Worm (Caenorhabditis elegans): ENCODE measurements around the gene sra-26.

DNA sequence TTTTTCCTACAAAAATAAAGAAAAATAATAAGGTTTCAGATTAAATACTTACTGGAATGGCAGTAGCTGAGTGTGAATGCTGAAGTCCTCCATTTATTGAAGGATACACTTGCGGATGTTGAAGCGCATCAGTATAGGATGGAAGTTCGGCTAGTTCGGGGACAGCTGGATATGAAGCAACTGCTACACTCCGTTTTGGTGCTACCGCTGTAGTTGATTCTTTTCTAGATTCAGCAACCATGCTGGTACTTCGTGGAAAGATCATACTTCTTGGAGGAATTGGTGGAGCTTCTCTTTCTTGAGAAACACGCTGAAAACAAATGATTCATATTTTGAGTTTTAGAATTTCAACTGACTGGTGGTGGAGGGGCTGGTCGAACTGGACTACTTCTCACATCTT, 43.0 kb downstream of the sra-26 start:
- TF ChIP-seq nhr-237 (tag; optimal IDR thresholded peaks at IDR 0.05) (no peak), elt-3 (tag; optimal IDR thresholded peaks at IDR 0.05) (no peak), unc-55 (GFP tag; optimal IDR thresholded peaks at IDR 0.05) (no peak), ZK546.5 (tag; optimal IDR thresholded peaks at IDR 0.05) (no peak), egl-27 (tag; optimal IDR thresholded peaks at IDR 0.05) (no peak)
